Worm (Caenorhabditis elegans) whole organism, late embryonic: ENCODE results near the gene R53.8.
"Not testable (repeated sequence)": the region's sequence is repeated elsewhere in the genome, so short reads cannot be mapped to it uniquely, and the experiment has no call there.

ENCODE experiments used
- C38D4.7 ChIP-seq: fragments of 200-800 bp; sonication (Bioruptor generic); optimal IDR thresholded peaks from 2 replicates; lab custom pipeline; 2018; ENCODE audit warnings: mild to moderate bottlenecking, missing genetic modification characterization, moderate library complexity, missing compliant biosample characterization
- F13H6.1 ChIP-seq: sonication (generic microtip); optimal IDR thresholded peaks from 2 replicates; lab custom pipeline; 2016; ENCODE audit warnings: missing genetic modification characterization, missing compliant biosample characterization
- K09A11.1 ChIP-seq: sonication (generic microtip); optimal IDR thresholded peaks from 2 replicates; lab custom pipeline; 2017; ENCODE audit warnings: antibody characterized with exemption, mild to moderate bottlenecking, missing genetic modification characterization, missing compliant biosample characterization; ENCODE audit not compliant: insufficient read depth
- Y22D7AL.16 ChIP-seq: sonication (generic microtip); optimal IDR thresholded peaks from 2 replicates; lab custom pipeline; 2016; ENCODE audit warnings: missing genetic modification characterization, missing compliant biosample characterization
- ama-1 ChIP-seq: fragments of 150-350 bp; optimal IDR thresholded peaks from 2 replicates; lab custom pipeline; 2014
- ceh-19 ChIP-seq: fragments of 200-800 bp; sonication (Bioruptor generic); optimal IDR thresholded peaks from 2 replicates; lab custom pipeline; 2018; ENCODE audit warnings: mild to moderate bottlenecking, missing genetic modification characterization, missing compliant biosample characterization
- ceh-22 ChIP-seq: sonication (generic microtip); optimal IDR thresholded peaks from 2 replicates; lab custom pipeline; 2017; ENCODE audit warnings: missing biosample characterization, missing genetic modification characterization
- ceh-30 ChIP-seq: fragments of 150-350 bp; optimal IDR thresholded peaks from 2 replicates; lab custom pipeline; 2014; ENCODE audit warnings: missing biosample characterization, missing genetic modification characterization
- ceh-31 ChIP-seq: sonication (generic microtip); optimal IDR thresholded peaks from 2 replicates; lab custom pipeline; 2016; ENCODE audit warnings: missing genetic modification characterization, missing compliant biosample characterization
- ceh-48 ChIP-seq: sonication (generic microtip); optimal IDR thresholded peaks from 2 replicates; lab custom pipeline; 2016; ENCODE audit warnings: missing genetic modification characterization, inconsistent platforms, missing compliant biosample characterization
- ceh-6 ChIP-seq: fragments of 200-800 bp; sonication (Bioruptor generic); optimal IDR thresholded peaks from 2 replicates; lab custom pipeline; 2018; ENCODE audit warnings: mild to moderate bottlenecking, missing genetic modification characterization, missing compliant biosample characterization
- ceh-9 ChIP-seq: sonication (generic microtip); optimal IDR thresholded peaks from 2 replicates; lab custom pipeline; 2016; ENCODE audit warnings: mild to moderate bottlenecking, missing genetic modification characterization, inconsistent platforms, missing compliant biosample characterization
- elt-2 ChIP-seq: sonication (generic microtip); optimal IDR thresholded peaks from 2 replicates; lab custom pipeline; 2016; ENCODE audit warnings: missing genetic modification reagents, missing genetic modification characterization, missing compliant biosample characterization
- eyg-1 ChIP-seq: sonication (generic microtip); optimal IDR thresholded peaks from 2 replicates; lab custom pipeline; 2016; ENCODE audit warnings: missing genotype, missing genetic modification characterization, missing compliant biosample characterization
- fkh-10 ChIP-seq: fragments of 150-350 bp; optimal IDR thresholded peaks from 2 replicates; lab custom pipeline; 2014; ENCODE audit warnings: missing biosample characterization, missing genetic modification reagents, missing genetic modification characterization
- fkh-6 ChIP-seq: sonication (generic microtip); optimal IDR thresholded peaks from 2 replicates; lab custom pipeline; 2016; ENCODE audit warnings: missing genetic modification characterization, missing compliant biosample characterization
- gmeb-2 ChIP-seq: sonication (generic microtip); optimal IDR thresholded peaks from 2 replicates; lab custom pipeline; 2016; ENCODE audit warnings: missing genetic modification characterization, inconsistent platforms, missing compliant biosample characterization
- hlh-13 ChIP-seq: fragments of 200-800 bp; sonication (Bioruptor generic); optimal IDR thresholded peaks from 2 replicates; lab custom pipeline; 2018; ENCODE audit warnings: mild to moderate bottlenecking, missing genetic modification characterization, missing compliant biosample characterization
- hlh-15 ChIP-seq: sonication (generic microtip); optimal IDR thresholded peaks from 2 replicates; lab custom pipeline; 2016; ENCODE audit warnings: missing genetic modification characterization, missing compliant biosample characterization
- hlh-30 ChIP-seq: sonication (generic microtip); optimal IDR thresholded peaks from 2 replicates; lab custom pipeline; 2017; ENCODE audit warnings: antibody characterized with exemption, missing genetic modification characterization, missing compliant biosample characterization; ENCODE audit not compliant: insufficient read depth
- hlh-6 ChIP-seq: sonication (generic microtip); optimal IDR thresholded peaks from 2 replicates; lab custom pipeline; 2016; ENCODE audit warnings: missing genotype, missing genetic modification characterization, missing compliant biosample characterization
- hlh-8 ChIP-seq: sonication (generic microtip); optimal IDR thresholded peaks from 2 replicates; lab custom pipeline; 2016; ENCODE audit warnings: missing genotype, missing genetic modification characterization, missing compliant biosample characterization
- lim-6 ChIP-seq: sonication (generic microtip); optimal IDR thresholded peaks from 2 replicates; lab custom pipeline; 2016; ENCODE audit warnings: missing genetic modification characterization, missing compliant biosample characterization
- madf-2 ChIP-seq: sonication (generic microtip); optimal IDR thresholded peaks from 2 replicates; lab custom pipeline; 2017; ENCODE audit warnings: missing genetic modification characterization, missing compliant biosample characterization
- mec-3 ChIP-seq: sonication (generic microtip); optimal IDR thresholded peaks from 2 replicates; lab custom pipeline; 2016; ENCODE audit warnings: borderline replicate concordance, missing genetic modification characterization, missing compliant biosample characterization
- nhr-232 ChIP-seq: sonication (generic microtip); optimal IDR thresholded peaks from 2 replicates; lab custom pipeline; 2016; ENCODE audit warnings: missing genetic modification characterization, missing compliant biosample characterization
- odd-2 ChIP-seq: sonication (generic microtip); optimal IDR thresholded peaks from 2 replicates; lab custom pipeline; 2017; ENCODE audit warnings: antibody characterized with exemption, mild to moderate bottlenecking, missing genetic modification characterization, missing compliant biosample characterization
- pag-3 ChIP-seq: sonication (generic microtip); optimal IDR thresholded peaks from 2 replicates; lab custom pipeline; 2016; ENCODE audit warnings: missing compliant biosample characterization, missing genetic modification characterization, borderline replicate concordance
- pat-9 ChIP-seq: fragments of 200-800 bp; sonication (Bioruptor generic); optimal IDR thresholded peaks from 2 replicates; lab custom pipeline; 2018; ENCODE audit warnings: mild to moderate bottlenecking, missing genetic modification characterization, moderate library complexity, missing compliant biosample characterization
- pax-1 ChIP-seq: fragments of 150-350 bp; optimal IDR thresholded peaks from 2 replicates; lab custom pipeline; 2014; ENCODE audit warnings: missing biosample characterization, missing genetic modification characterization
- pqm-1 ChIP-seq: sonication (generic microtip); optimal IDR thresholded peaks from 2 replicates; lab custom pipeline; 2016; ENCODE audit warnings: missing genetic modification characterization, missing compliant biosample characterization
- pros-1 ChIP-seq: fragments of 150-350 bp; optimal IDR thresholded peaks from 2 replicates; lab custom pipeline; 2014; ENCODE audit warnings: missing biosample characterization, missing genetic modification reagents, missing genetic modification characterization
- ref-2 ChIP-seq: sonication (generic microtip); optimal IDR thresholded peaks from 2 replicates; lab custom pipeline; 2016; ENCODE audit warnings: missing genetic modification characterization, missing compliant biosample characterization
- sox-2 ChIP-seq: fragments of 200-800 bp; sonication (Bioruptor generic); IDR thresholded peaks from 2 replicates; pipeline ENCODE4 v1.3.6; 2022; ENCODE audit warnings: missing genetic modification reagents, missing genetic modification characterization, missing compliant biosample characterization
- syd-9 ChIP-seq: sonication (generic microtip); optimal IDR thresholded peaks from 2 replicates; lab custom pipeline; 2016; ENCODE audit warnings: mild to moderate bottlenecking, missing genetic modification characterization, moderate library complexity, missing compliant biosample characterization
- tbx-2 ChIP-seq: sonication (generic microtip); optimal IDR thresholded peaks from 2 replicates; lab custom pipeline; 2016; ENCODE audit warnings: missing genetic modification characterization, missing compliant biosample characterization

Gene R53.8

ce11 chrII:10001065-10001464 is 24.6 kb downstream of the R53.8 start, which contains the start of gene nlt-1:
Gene nlt-1, minus strand, starts transcription at chrII:10001142.
- TF ChIP-seq hlh-15 (tag; lab: Kevin White, UChicago) (no peak), pros-1 (tag; lab: Kevin White, UChicago) (no peak), pqm-1 (tag; lab: Kevin White, UChicago) (peak; percentile 76), fkh-6 (no peak), elt-2 (peak; percentile 90), mec-3 (tag; lab: Kevin White, UChicago) (no peak), K09A11.1 (tag; lab: Kevin White, UChicago) (no peak)
- TF ChIP-seq, all 69 proteins: peak for 2

- TF ChIP-seq Y22D7AL.16 (tag; lab: Kevin White, UChicago) (no peak), hlh-8 (tag; lab: Kevin White, UChicago) (no peak), hlh-6 (no peak), ceh-22 (tag; lab: Kevin White, UChicago) (no peak), fkh-10 (GFP tag; lab: Kevin White, UChicago) (no peak), F13H6.1 (tag; lab: Kevin White, UChicago) (no peak), ceh-6 (GFP tag; lab: Kevin White, UChicago) (no peak), hlh-30 (no peak), ref-2 (tag; lab: Kevin White, UChicago) (no peak), tbx-2 (no peak), gmeb-2 (tag; lab: Kevin White, UChicago) (no peak), eyg-1 (tag; lab: Kevin White, UChicago) (no peak), madf-2 (tag; lab: Kevin White, UChicago) (no peak), pag-3 (tag; lab: Kevin White, UChicago) (no peak)
Measured at ce11 chrII:10001546-10001945, 25.0 kb downstream of the R53.8 start, which contains the start of gene ZK892.3. Gene ZK892.3, plus strand, starts transcription at chrII:10001846.

- not testable (repeated sequence) for TF ChIP-seq pat-9 (tag; lab: Kevin White, UChicago); syd-9 (tag; lab: Kevin White, UChicago); ama-1 (lab: Kevin White, UChicago)
Measured at ce11 chrII:10006266-10006665, 29.8 kb downstream of the R53.8 start, which contains the start of gene ZK892.4. Gene ZK892.4, plus strand, starts transcription at chrII:10006566.

ce11 chrII:10007917-10008316 is 31.4 kb downstream of the R53.8 start, which contains the start of gene ZK892.5:
Gene ZK892.5, plus strand, starts transcription at chrII:10008217.
- TF ChIP-seq ceh-31 (no peak), Y22D7AL.16 (tag; lab: Kevin White, UChicago) (no peak), ceh-19 (GFP tag; lab: Kevin White, UChicago) (no peak), ref-2 (tag; lab: Kevin White, UChicago) (no peak), hlh-15 (tag; lab: Kevin White, UChicago) (no peak), F13H6.1 (tag; lab: Kevin White, UChicago) (no peak), ceh-30 (tag; lab: Kevin White, UChicago) (no peak), ceh-6 (GFP tag; lab: Kevin White, UChicago) (no peak), pax-1 (tag; lab: Kevin White, UChicago) (no peak)

- TF ChIP-seq gmeb-2 (tag; lab: Kevin White, UChicago) (no peak), odd-2 (tag; lab: Kevin White, UChicago) (no peak), C38D4.7 (no peak), pqm-1 (tag; lab: Kevin White, UChicago) (no peak), ceh-19 (GFP tag; lab: Kevin White, UChicago) (no peak), hlh-13 (no peak), hlh-15 (tag; lab: Kevin White, UChicago) (no peak), nhr-232 (tag; lab: Kevin White, UChicago) (no peak), ceh-9 (tag; lab: Kevin White, UChicago) (no peak), lim-6 (tag; lab: Kevin White, UChicago) (no peak), sox-2 (GFP tag; lab: Robert Waterston, UW) (no peak), ceh-48 (tag; lab: Kevin White, UChicago) (no peak)
- TF ChIP-seq, all 69 proteins: peak for 0
Measured at ce11 chrII:10008552-10008951, 32.0 kb downstream of the R53.8 start.
